Worm (Caenorhabditis elegans): ENCODE results near the gene srx-90.

srx-90 gene

DNA sequence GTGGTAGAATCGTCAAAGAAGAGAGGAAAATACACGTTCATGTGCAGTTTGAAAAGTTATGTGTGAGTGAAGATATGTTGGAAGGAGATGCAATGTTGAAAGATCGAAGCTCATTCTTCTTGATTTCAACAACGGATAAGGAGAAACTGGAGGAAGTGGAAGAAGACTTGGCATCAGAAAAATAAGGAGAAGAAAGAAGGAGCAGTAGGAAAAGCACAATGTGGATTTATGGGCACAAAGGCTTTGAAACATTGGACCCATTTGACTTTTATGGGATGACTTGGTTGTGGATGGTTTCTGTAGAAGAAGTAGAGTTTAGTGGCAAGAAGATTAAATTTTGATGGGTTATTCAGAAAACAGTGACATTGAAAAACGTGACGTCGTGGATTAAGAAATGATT, 39.2 kb downstream of the srx-90 start:
- TF ChIP-seq ceh-43 (GFP tag; optimal IDR thresholded peaks at IDR 0.05) (no peak), lin-32 (GFP tag; optimal IDR thresholded peaks at IDR 0.05) (no peak), unc-120 (tag; optimal IDR thresholded peaks at IDR 0.05; ENCODE audit: poor library complexity, severe bottlenecking) (no peak), zip-8 (tag; optimal IDR thresholded peaks at IDR 0.05) (no peak), unc-39 (tag; optimal IDR thresholded peaks at IDR 0.05) (no peak), lin-13 (tag; optimal IDR thresholded peaks at IDR 0.05) (no peak), ztf-11 (tag; optimal IDR thresholded peaks at IDR 0.05) (no peak), lsy-2 (tag; optimal IDR thresholded peaks at IDR 0.05) (no peak), ceh-39 (tag; optimal IDR thresholded peaks at IDR 0.05) (no peak), mab-5 (tag; optimal IDR thresholded peaks at IDR 0.05) (no peak), snpc-4 (tag; optimal IDR thresholded peaks at IDR 0.05) (no peak), sem-2 (GFP tag; optimal IDR thresholded peaks at IDR 0.05) (no peak), pha-4 (tag; optimal IDR thresholded peaks at IDR 0.05) (no peak), elt-1 (tag; optimal IDR thresholded peaks at IDR 0.05; ENCODE audit: borderline replicate concordance, insufficient read depth) (no peak)

DNA sequence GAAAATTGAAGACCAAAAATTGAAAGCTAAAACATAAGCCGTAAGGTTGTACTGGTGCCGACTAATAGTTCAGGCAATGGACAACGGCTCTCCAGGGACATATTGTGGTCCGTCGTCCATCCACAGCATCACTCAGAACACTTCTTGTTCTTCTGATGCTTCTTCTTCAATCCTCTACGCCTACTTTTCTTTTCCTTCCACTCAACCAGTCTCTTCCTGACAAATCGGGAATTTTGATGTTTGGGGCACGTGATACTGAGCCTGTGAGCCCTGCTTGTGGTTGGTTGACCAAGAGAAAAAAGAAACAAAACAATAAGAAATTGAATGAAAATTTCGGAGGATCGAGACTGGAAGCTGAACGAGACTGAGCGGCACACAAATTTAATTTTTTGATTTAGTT, 40.4 kb downstream of the srx-90 start:
- TF ChIP-seq drap-1 (GFP tag; optimal IDR thresholded peaks at IDR 0.05) = no peak
- TF ChIP-seq ztf-11 (tag; optimal IDR thresholded peaks at IDR 0.05) = no peak
- TF ChIP-seq zip-8 (tag; optimal IDR thresholded peaks at IDR 0.05) = no peak
- no peak for TF ChIP-seq elt-1 (tag; optimal IDR thresholded peaks at IDR 0.05; ENCODE audit: borderline replicate concordance, insufficient read depth)
- no peak for TF ChIP-seq unc-39 (tag; optimal IDR thresholded peaks at IDR 0.05)
- TF ChIP-seq snpc-4 (tag; optimal IDR thresholded peaks at IDR 0.05) = no peak
- TF ChIP-seq nhr-12 (tag; optimal IDR thresholded peaks at IDR 0.05) = no peak
- no peak for TF ChIP-seq cnd-1 (tag; optimal IDR thresholded peaks at IDR 0.05)
- TF ChIP-seq mls-2 (tag; optimal IDR thresholded peaks at IDR 0.05) = no peak
- TF ChIP-seq ham-2 (GFP tag; optimal IDR thresholded peaks at IDR 0.05) = no peak

- TF ChIP-seq ces-1 (GFP tag; optimal IDR thresholded peaks at IDR 0.05) = peak; percentile 4
- TF ChIP-seq elt-3 (tag; optimal IDR thresholded peaks at IDR 0.05) = no peak
Measured at ce11 chrV:11624954-11625353, 44.0 kb downstream of the srx-90 start.

DNA sequence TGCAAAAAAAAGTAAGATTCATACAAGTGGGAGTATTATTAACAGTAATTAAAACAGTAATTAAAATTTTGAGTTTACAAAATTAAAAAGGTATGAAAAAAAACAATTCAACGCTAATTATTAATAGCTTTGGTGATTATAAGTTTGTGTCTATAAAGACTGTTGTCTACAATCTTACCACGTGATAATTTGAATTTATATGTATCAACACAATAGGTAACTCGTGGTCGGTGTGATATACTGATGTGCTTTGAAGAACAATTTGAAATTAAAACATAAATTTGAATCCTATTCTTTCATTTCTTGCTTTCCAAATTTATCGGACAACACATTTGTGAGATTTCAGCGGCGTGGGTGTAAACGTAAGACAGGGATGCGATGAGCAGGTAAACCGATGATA, 46.9 kb downstream of the srx-90 start:
- no peak for TF ChIP-seq blmp-1 (tag; optimal IDR thresholded peaks at IDR 0.05)
- TF ChIP-seq nhr-12 (tag; optimal IDR thresholded peaks at IDR 0.05) = no peak

DNA sequence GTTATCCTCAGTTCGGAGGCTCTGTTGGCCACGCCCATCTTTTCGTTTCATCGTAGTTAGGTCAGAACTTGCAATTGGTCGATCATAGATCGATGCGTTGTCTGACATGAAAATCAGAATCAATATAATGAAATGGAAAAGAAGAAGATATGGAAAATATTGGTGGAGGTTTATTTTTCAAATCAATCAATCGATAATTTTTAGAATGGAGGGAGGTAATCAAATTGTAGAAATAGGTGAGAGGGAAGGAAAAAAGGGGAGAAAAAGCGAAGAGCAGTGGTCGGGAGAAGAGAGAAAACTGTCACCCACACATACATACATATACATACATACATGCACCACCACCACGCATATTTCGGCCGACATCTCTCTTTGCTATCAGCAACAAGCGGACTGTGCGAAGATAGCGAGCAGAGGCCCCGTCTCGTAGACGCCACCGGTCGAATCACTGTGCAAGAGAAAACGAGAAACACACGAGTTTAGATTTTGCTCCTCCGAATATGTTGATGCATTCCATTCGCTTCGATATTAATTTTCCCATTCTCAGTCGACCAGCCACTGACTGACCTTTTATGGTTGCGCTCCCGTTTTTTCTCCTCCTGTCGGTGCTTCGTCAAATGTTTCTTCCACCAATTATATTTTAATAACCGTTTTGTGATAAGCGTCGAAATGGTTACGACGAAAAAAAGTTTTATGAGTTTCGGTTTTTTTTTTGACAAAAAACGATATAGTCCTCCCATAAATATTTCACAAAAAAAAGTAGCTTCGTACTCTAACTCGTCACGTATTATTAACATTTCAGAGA, 48.5 kb downstream of the srx-90 start, which contains the start of gene F35B12.10:
F35B12.10 (minus strand) TSS at position 51 of the 805 bp plus-strand sequence.
- TF ChIP-seq ceh-39 (tag; optimal IDR thresholded peaks at IDR 0.05) (no peak), sem-2 (GFP tag; optimal IDR thresholded peaks at IDR 0.05) (no peak), ceh-83 (GFP tag; optimal IDR thresholded peaks at IDR 0.05) (no peak)

- no peak for TF ChIP-seq sem-2 (GFP tag; optimal IDR thresholded peaks at IDR 0.05)
- peak; percentile 6 for TF ChIP-seq ces-1 (GFP tag; optimal IDR thresholded peaks at IDR 0.05)
Measured at ce11 chrV:11631128-11631527, 50.2 kb downstream of the srx-90 start.
